Fruit fly (Drosophila melanogaster): Measurements from ENCODE around the gene CG33003.

Gene CG33003

DNA sequence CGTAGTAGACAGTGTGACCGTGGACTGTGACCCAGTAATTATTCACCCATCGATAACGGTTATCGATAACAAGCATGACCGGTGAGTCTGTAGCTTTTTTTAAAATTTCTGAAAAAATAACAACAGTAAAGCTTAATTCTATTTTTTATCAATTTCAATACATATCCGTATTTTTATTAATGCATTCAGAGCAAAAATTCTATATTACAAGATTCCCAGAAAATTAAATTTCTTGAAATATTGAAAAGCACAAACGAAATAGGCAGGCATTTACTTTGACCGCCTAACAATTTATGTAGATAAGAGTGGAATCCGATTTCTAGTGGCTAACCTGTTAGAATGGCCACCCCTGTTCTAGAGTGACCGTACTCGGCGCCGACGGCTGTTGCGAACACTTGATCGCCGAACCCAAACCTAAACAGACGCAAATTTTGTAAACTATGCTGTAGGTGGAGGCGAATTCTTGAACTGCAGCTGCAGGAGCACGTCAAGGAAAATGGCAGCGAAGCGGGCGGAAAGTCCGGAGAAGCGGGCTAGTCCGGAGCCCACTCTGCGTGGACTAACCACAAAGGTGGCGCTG, 6.8 kb upstream of the CG33003 start, which contains the start of gene CG3652 (continued):
- TF ChIP-seq Neu2 (GFP tag; optimal IDR thresholded peaks at IDR 0.05; ENCODE audit: borderline replicate concordance) (no peak), CG4282 (GFP tag; optimal IDR thresholded peaks at IDR 0.05) (no peak), Myb (GFP tag; optimal IDR thresholded peaks at IDR 0.05) (peak; percentile 68), amos (GFP tag; IDR thresholded peaks at IDR 0.05; ENCODE audit: partially characterized antibody) (peak; percentile 43), CG12236 (GFP tag; optimal IDR thresholded peaks at IDR 0.05) (no peak), zen2 (GFP tag; IDR thresholded peaks at IDR 0.05; ENCODE audit: partially characterized antibody) (no peak), CG7928 (GFP tag; optimal IDR thresholded peaks at IDR 0.05) (peak; percentile 53), Dad (GFP tag; optimal IDR thresholded peaks at IDR 0.05) (peak; percentile 9), sens (GFP tag) (peak; percentile 87), klu (GFP tag; IDR thresholded peaks at IDR 0.05) (peak; percentile 11; the same call in 1 of the 2 replicates), CG34224 (GFP tag; IDR thresholded peaks at IDR 0.05; ENCODE audit: partially characterized antibody) (peak; percentile 38; the same call in 1 of the 3 replicates), nmo (GFP tag; optimal IDR thresholded peaks at IDR 0.05) (peak; percentile 61), org-1 (GFP tag; optimal IDR thresholded peaks at IDR 0.05) (no peak), CG18011 (GFP tag; optimal IDR thresholded peaks at IDR 0.05) (no peak), ro (GFP tag; IDR thresholded peaks at IDR 0.05) (no peak), z (GFP tag; IDR thresholded peaks at IDR 0.05) (no peak), D (optimal IDR thresholded peaks at IDR 0.05) (no peak), D (GFP tag; optimal IDR thresholded peaks at IDR 0.05) (no peak), CG8290 (GFP tag; optimal IDR thresholded peaks at IDR 0.05) (no peak), CG8290 (tag; optimal IDR thresholded peaks at IDR 0.05) (no peak), CG14710 (tag; optimal IDR thresholded peaks at IDR 0.05) (peak; percentile 72), Hr3 (GFP tag; optimal IDR thresholded peaks at IDR 0.05) (peak; percentile 30), CG8478 (optimal IDR thresholded peaks at IDR 0.05) (no peak), Gug (GFP tag; IDR thresholded peaks at IDR 0.05) (peak; percentile 12; the same call in 1 of the 4 replicates), Camta (GFP tag; optimal IDR thresholded peaks at IDR 0.05) (no peak), pan (optimal IDR thresholded peaks at IDR 0.05) (no peak), pan (GFP tag; optimal IDR thresholded peaks at IDR 0.05 in 1 of 2, IDR thresholded peaks at IDR 0.05 in 1 of 2) (no peak), CG5245 (GFP tag; optimal IDR thresholded peaks at IDR 0.05) (peak; percentile 0), dmrt99B (tag; optimal IDR thresholded peaks at IDR 0.05) (no peak), CG10209 (GFP tag; optimal IDR thresholded peaks at IDR 0.05) (no peak), bcd (GFP tag; optimal IDR thresholded peaks at IDR 0.05) (no peak), CG16863 (GFP tag; optimal IDR thresholded peaks at IDR 0.05) (no peak), CG1529 (GFP tag; optimal IDR thresholded peaks at IDR 0.05) (no peak), zfh2 (GFP tag; optimal IDR thresholded peaks at IDR 0.05) (peak; percentile 53), ERR (GFP tag; optimal IDR thresholded peaks at IDR 0.05) (peak; percentile 3), toy (GFP tag; IDR thresholded peaks at IDR 0.05) (no peak), CG12071 (GFP tag; optimal IDR thresholded peaks at IDR 0.05) (no peak), CG17328 (GFP tag; IDR thresholded peaks at IDR 0.05) (no peak), CG12104 (GFP tag; optimal IDR thresholded peaks at IDR 0.05) (no peak), grau (tag; optimal IDR thresholded peaks at IDR 0.05) (no peak), CG6791 (GFP tag; IDR thresholded peaks at IDR 0.05; ENCODE audit: partially characterized antibody) (peak; percentile 46; the same call in 1 of the 3 replicates), HmgZ (tag; optimal IDR thresholded peaks at IDR 0.05) (no peak), HLH4C (GFP tag; IDR thresholded peaks at IDR 0.05; ENCODE audit: partially characterized antibody) (peak; percentile 54), CG9437 (GFP tag; optimal IDR thresholded peaks at IDR 0.05) (peak; percentile 42), CG2889 (GFP tag; IDR thresholded peaks at IDR 0.05) (no peak), cad (GFP tag; optimal IDR thresholded peaks at IDR 0.05) (no peak), vvl (GFP tag; IDR thresholded peaks at IDR 0.05) (peak; percentile 48), CG3726 (GFP tag; IDR thresholded peaks at IDR 0.05) (no peak), nom (GFP tag; optimal IDR thresholded peaks at IDR 0.05) (no peak), zfh1 (GFP tag; IDR thresholded peaks at IDR 0.05) (no peak), CG12659 (GFP tag; optimal IDR thresholded peaks at IDR 0.05) (peak; percentile 70), corto (GFP tag; optimal IDR thresholded peaks at IDR 0.05) (no peak)
